Fruit fly (Drosophila melanogaster): ENCODE results near the gene wtrw.

DNA sequence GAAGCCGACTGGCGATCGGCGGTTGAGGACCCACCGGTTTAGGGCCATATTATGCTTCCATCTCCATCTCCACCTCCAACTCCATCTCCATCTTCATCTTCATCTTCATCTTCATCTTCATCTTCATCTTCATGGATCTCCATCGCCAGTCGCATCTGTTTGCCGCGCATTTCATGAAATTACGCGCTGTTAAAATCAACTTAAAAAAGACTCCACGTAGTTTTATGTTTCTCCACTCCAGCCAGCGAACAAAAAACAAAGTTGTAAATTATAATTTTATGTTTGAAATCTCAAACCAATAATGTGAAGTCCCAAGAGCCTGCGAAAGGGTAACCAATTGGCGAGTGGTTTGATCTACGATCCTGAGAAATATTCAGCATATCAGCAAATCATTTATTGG is 59.0 kb downstream of the wtrw start:
- TF ChIP-seq CG13204 (GFP tag; optimal IDR thresholded peaks at IDR 0.05), result no peak
- TF ChIP-seq Pif1B (GFP tag; optimal IDR thresholded peaks at IDR 0.05), result no peak
- TF ChIP-seq gl (tag; optimal IDR thresholded peaks at IDR 0.05), result no peak
